Worm (Caenorhabditis elegans) whole organism, L2 larva: ENCODE data around the gene gly-20.

Experiments used
- R02D3.7 ChIP-seq: fragments of 150-350 bp; optimal IDR thresholded peaks from 2 replicates; lab custom pipeline; 2014; ENCODE audit warnings: missing biosample characterization, missing genetic modification characterization
- ZK546.5 ChIP-seq: sonication (generic microtip); optimal IDR thresholded peaks from 2 replicates; lab custom pipeline; 2017; ENCODE audit warnings: missing biosample characterization, missing genetic modification characterization
- alr-1 ChIP-seq: fragments of 150-350 bp; optimal IDR thresholded peaks from 2 replicates; lab custom pipeline; 2014; ENCODE audit warnings: missing biosample characterization, missing genetic modification characterization
- aly-2 ChIP-seq: fragments of 150-350 bp; optimal IDR thresholded peaks from 2 replicates; lab custom pipeline; 2014; ENCODE audit warnings: missing biosample characterization, missing genetic modification characterization
- blmp-1 ChIP-seq: sonication (generic microtip); optimal IDR thresholded peaks from 2 replicates; lab custom pipeline; 2017; ENCODE audit warnings: missing genetic modification characterization, mild to moderate bottlenecking, missing compliant biosample characterization, antibody characterized with exemption, moderate library complexity; ENCODE audit not compliant: insufficient read depth
- ceh-16 ChIP-seq: fragments of 150-350 bp; optimal IDR thresholded peaks from 2 replicates; lab custom pipeline; 2014; ENCODE audit warnings: missing biosample characterization, missing genetic modification characterization
- crh-2 ChIP-seq: sonication (generic microtip); optimal IDR thresholded peaks from 2 replicates; lab custom pipeline; 2017; ENCODE audit warnings: missing biosample characterization, missing genetic modification characterization
- dmd-4 ChIP-seq: sonication (generic microtip); optimal IDR thresholded peaks from 2 replicates; lab custom pipeline; 2017; ENCODE audit warnings: missing biosample characterization, missing genetic modification characterization
- egl-27 ChIP-seq: sonication (generic microtip); optimal IDR thresholded peaks from 3 replicates; lab custom pipeline; 2017; ENCODE audit warnings: missing biosample characterization, missing genetic modification reagents, missing genetic modification characterization
- elt-3 ChIP-seq: sonication (generic microtip); optimal IDR thresholded peaks from 2 replicates; lab custom pipeline; 2017; ENCODE audit warnings: missing biosample characterization, missing genetic modification characterization
- fos-1 ChIP-seq: fragments of 150-350 bp; optimal IDR thresholded peaks from 2 replicates; lab custom pipeline; 2014; ENCODE audit warnings: missing biosample characterization, missing genetic modification characterization
- gmeb-1 ChIP-seq: fragments of 150-350 bp; optimal IDR thresholded peaks from 2 replicates; lab custom pipeline; 2014; ENCODE audit warnings: missing biosample characterization, missing genetic modification characterization
- lin-11 ChIP-seq: fragments of 150-350 bp; sonication (generic microtip); optimal IDR thresholded peaks from 2 replicates; lab custom pipeline; 2014; ENCODE audit warnings: missing biosample characterization, missing genetic modification characterization, inconsistent platforms, mixed read lengths
- lin-13 ChIP-seq: fragments of 150-350 bp; optimal IDR thresholded peaks from 2 replicates; lab custom pipeline; 2014; ENCODE audit warnings: missing biosample characterization, missing genetic modification reagents, missing genetic modification characterization
- lin-39 ChIP-seq: fragments of 150-350 bp; optimal IDR thresholded peaks from 2 replicates; lab custom pipeline; 2014; ENCODE audit warnings: missing biosample characterization, missing genetic modification reagents, missing genetic modification characterization
- mab-5 ChIP-seq: fragments of 150-350 bp; optimal IDR thresholded peaks from 2 replicates; lab custom pipeline; 2014; ENCODE audit warnings: missing biosample characterization, missing genetic modification characterization
- mbf-1 ChIP-seq: sonication (generic microtip); optimal IDR thresholded peaks from 2 replicates; lab custom pipeline; 2017; ENCODE audit warnings: missing biosample characterization, missing genetic modification characterization
- mdl-1 ChIP-seq, 2 experiments: fragments of 150-350 bp in 1 of 2; sonication (generic microtip) in 1 of 2; optimal IDR thresholded peaks; 2 replicates each; lab custom pipeline; 2017; ENCODE audit warnings: missing biosample characterization in 2 of 2, missing genetic modification characterization in 2 of 2
- nhr-11 ChIP-seq: fragments of 150-350 bp; optimal IDR thresholded peaks from 2 replicates; lab custom pipeline; 2014; ENCODE audit warnings: missing biosample characterization, missing genetic modification characterization
- nhr-12 ChIP-seq: fragments of 150-350 bp; optimal IDR thresholded peaks from 2 replicates; lab custom pipeline; 2014; ENCODE audit warnings: missing biosample characterization, missing genetic modification characterization
- nhr-129 ChIP-seq: fragments of 150-350 bp; optimal IDR thresholded peaks from 2 replicates; lab custom pipeline; 2014; ENCODE audit warnings: missing biosample characterization, missing genetic modification characterization
- nhr-23 ChIP-seq: fragments of 150-350 bp; optimal IDR thresholded peaks from 2 replicates; lab custom pipeline; 2014; ENCODE audit warnings: missing biosample characterization, missing genetic modification reagents, missing genetic modification characterization
- nhr-25 ChIP-seq: fragments of 150-350 bp; sonication (generic microtip); optimal IDR thresholded peaks from 3 replicates; lab custom pipeline; 2014; ENCODE audit warnings: missing biosample characterization, missing genetic modification characterization
- nhr-6 ChIP-seq: fragments of 150-350 bp; optimal IDR thresholded peaks from 2 replicates; lab custom pipeline; 2014; ENCODE audit warnings: missing biosample characterization, missing genetic modification characterization
- nhr-77 ChIP-seq: fragments of 150-350 bp; optimal IDR thresholded peaks from 2 replicates; lab custom pipeline; 2014; ENCODE audit warnings: missing biosample characterization, missing genetic modification characterization
- sem-4 ChIP-seq: fragments of 150-350 bp; optimal IDR thresholded peaks from 2 replicates; lab custom pipeline; 2014; ENCODE audit warnings: missing biosample characterization, missing genetic modification reagents, missing genetic modification characterization
- skn-1 ChIP-seq: sonication (generic microtip); optimal IDR thresholded peaks from 2 replicates; lab custom pipeline; 2017; ENCODE audit warnings: missing biosample characterization, missing genetic modification characterization
- sma-3 ChIP-seq: sonication (generic microtip); optimal IDR thresholded peaks from 2 replicates; lab custom pipeline; 2016; ENCODE audit warnings: missing genetic modification reagents, missing genetic modification characterization, missing compliant biosample characterization
- sma-9 ChIP-seq, 2 experiments: fragments of 150-350 bp in 1 of 2; sonication (generic microtip) in 1 of 2; optimal IDR thresholded peaks; 2 replicates each; lab custom pipeline; 2014 to 2016; ENCODE audit warnings: missing genetic modification characterization in 2 of 2, mild to moderate bottlenecking in 1 of 2, missing biosample characterization in 1 of 2, missing compliant biosample characterization in 1 of 2, missing genetic modification reagents in 1 of 2, moderate library complexity in 1 of 2
- snpc-4 ChIP-seq: fragments of 150-350 bp; optimal IDR thresholded peaks from 2 replicates; lab custom pipeline; 2014; ENCODE audit warnings: missing biosample characterization, missing genetic modification characterization
- unc-55 ChIP-seq: fragments of 150-350 bp; sonication (generic microtip); optimal IDR thresholded peaks from 3 replicates; lab custom pipeline; 2014; ENCODE audit warnings: missing biosample characterization, missing genetic modification reagents, missing genetic modification characterization
- unc-62 ChIP-seq: fragments of 150-350 bp; optimal IDR thresholded peaks from 2 replicates; lab custom pipeline; 2014; ENCODE audit warnings: missing biosample characterization, missing genetic modification reagents, missing genetic modification characterization
- zag-1 ChIP-seq: fragments of 150-350 bp; optimal IDR thresholded peaks from 2 replicates; lab custom pipeline; 2014; ENCODE audit warnings: missing biosample characterization, missing genetic modification characterization
- ztf-1 ChIP-seq: fragments of 200-800 bp; sonication (Bioruptor generic); conservative IDR thresholded peaks from 2 replicates; pipeline ENCODE4 v1.3.6; 2022; ENCODE audit warnings: missing genetic modification characterization, missing compliant biosample characterization
- ztf-11 ChIP-seq: sonication (generic microtip); optimal IDR thresholded peaks from 2 replicates; lab custom pipeline; 2017; ENCODE audit warnings: missing biosample characterization, missing genetic modification characterization
- ztf-4 ChIP-seq: fragments of 150-350 bp; optimal IDR thresholded peaks from 2 replicates; lab custom pipeline; 2014; ENCODE audit warnings: missing biosample characterization, missing genetic modification characterization

gly-20 gene

ce11 chrV:11239187-11239725 lies 43.1 kb upstream of the gly-20 start, which contains the start of the genes dvc-1 and ima-1 (continued):
- TF ChIP-seq nhr-129 (tag; lab: Kevin White, UChicago) (peak; percentile 65), fos-1 (tag; lab: Kevin White, UChicago) (peak; percentile 2), lin-11 (peak; percentile 62), ztf-1 (no peak), blmp-1 (tag; lab: Kevin White, UChicago) (no peak), alr-1 (tag; lab: Kevin White, UChicago) (no peak), mbf-1 (no peak), ceh-16 (tag; lab: Kevin White, UChicago) (no peak), elt-3 (tag; lab: Kevin White, UChicago) (no peak), dmd-4 (tag; lab: Kevin White, UChicago) (no peak), ztf-4 (tag; lab: Kevin White, UChicago) (no peak), nhr-23 (tag; lab: Kevin White, UChicago) (no peak), mab-5 (tag; lab: Kevin White, UChicago) (no peak), sma-9 (GFP tag; optimal IDR thresholded peaks at IDR 0.05; lab: Kevin White, UChicago) (peak; percentile 32), sma-9 (tag; optimal IDR thresholded peaks at IDR 0.05; lab: Kevin White, UChicago) (no peak), lin-39 (no peak), nhr-12 (no peak)

DNA sequence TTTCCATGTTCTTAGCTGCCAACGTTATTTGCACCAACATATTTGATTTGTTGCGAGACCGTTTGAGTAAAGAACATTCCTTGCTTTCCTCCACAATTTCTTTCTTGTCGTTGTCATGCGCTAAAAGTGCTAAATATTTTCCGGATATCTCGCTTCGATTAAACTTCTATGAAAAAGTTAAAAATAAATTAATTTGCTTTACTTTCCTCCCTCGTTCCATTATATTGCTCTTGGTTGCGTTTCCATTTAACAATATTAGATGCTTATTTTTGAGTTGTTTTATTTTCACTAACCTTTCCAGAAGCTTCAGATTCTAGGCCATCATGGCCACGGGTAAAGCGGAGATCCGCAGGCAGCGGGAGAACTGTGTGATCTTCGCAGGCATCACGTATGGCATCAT lies 40.8 kb upstream of the gly-20 start, which contains the start of gene pgap-1:
Gene pgap-1 (plus strand): TSS at position 301 of the 400 bp plus-strand sequence.
- TF ChIP-seq lin-39 = no peak
- no peak for TF ChIP-seq unc-62
- TF ChIP-seq blmp-1 (tag; lab: Kevin White, UChicago) = no peak
- TF ChIP-seq mab-5 (tag; lab: Kevin White, UChicago) = no peak
- TF ChIP-seq nhr-25 (tag; lab: Kevin White, UChicago) = no peak
- no peak for TF ChIP-seq egl-27
- TF ChIP-seq sma-3 (GFP tag; lab: Kevin White, UChicago) = no peak
- TF ChIP-seq snpc-4 (tag; lab: Kevin White, UChicago) = no peak
- no peak for TF ChIP-seq R02D3.7
- TF ChIP-seq nhr-6 (tag; lab: Kevin White, UChicago) = no peak
- no peak for TF ChIP-seq unc-55 (GFP tag; lab: Kevin White, UChicago)
- no peak for TF ChIP-seq skn-1 (tag; lab: Kevin White, UChicago)
- no peak for TF ChIP-seq aly-2 (tag; lab: Kevin White, UChicago)
- TF ChIP-seq mbf-1 = no peak

- TF ChIP-seq dmd-4 (tag; lab: Kevin White, UChicago) (no peak), zag-1 (tag; lab: Kevin White, UChicago) (no peak), ztf-4 (tag; lab: Kevin White, UChicago) (no peak), lin-13 (GFP tag; lab: Kevin White, UChicago) (no peak)
Measured at ce11 chrV:11244539-11244938, 37.8 kb upstream of the gly-20 start, which contains the start of gene mxl-1. Gene mxl-1 (plus strand): TSS chrV:11244839.

DNA sequence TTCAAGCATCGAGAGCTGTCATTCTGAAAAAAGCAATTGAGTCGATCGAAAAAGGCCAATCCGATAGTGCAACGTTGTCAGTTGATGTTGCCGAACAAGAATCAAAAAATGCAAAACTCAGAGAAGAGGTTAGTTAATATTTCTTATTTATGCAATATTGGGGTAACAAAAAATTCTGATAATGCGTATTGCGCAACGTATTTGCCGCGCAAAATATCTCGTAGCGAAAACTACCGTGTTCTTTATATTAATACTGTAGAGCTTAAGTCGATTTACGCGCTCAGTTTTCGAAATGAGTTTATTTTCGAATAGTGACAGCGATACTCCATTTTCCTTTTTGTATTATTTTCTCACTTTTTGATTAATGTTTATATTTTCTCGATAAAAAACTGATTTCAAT lies 37.3 kb upstream of the gly-20 start:
- TF ChIP-seq zag-1 (tag; lab: Kevin White, UChicago) (no peak), sem-4 (tag; lab: Kevin White, UChicago) (no peak), skn-1 (tag; lab: Kevin White, UChicago) (no peak), alr-1 (tag; lab: Kevin White, UChicago) (no peak), nhr-129 (tag; lab: Kevin White, UChicago) (no peak), crh-2 (tag; lab: Kevin White, UChicago) (no peak), mdl-1 (tag; optimal IDR thresholded peaks at IDR 0.05; lab: Kevin White, UChicago) (no peak), blmp-1 (tag; lab: Kevin White, UChicago) (no peak), nhr-11 (tag; lab: Kevin White, UChicago) (no peak), ZK546.5 (tag; lab: Kevin White, UChicago) (no peak), mbf-1 (no peak), ztf-11 (tag; lab: Kevin White, UChicago) (no peak), nhr-77 (tag; lab: Kevin White, UChicago) (no peak), sma-3 (GFP tag; lab: Kevin White, UChicago) (no peak), mab-5 (tag; lab: Kevin White, UChicago) (no peak), gmeb-1 (tag; lab: Kevin White, UChicago) (no peak)
